Fruit fly (Drosophila melanogaster) whole organism, prepupa: ENCODE measurements around the gene CG43090.

Source experiments
- Blimp-1 ChIP-seq: fragments of 200-800 bp; sonication (Bioruptor generic); optimal IDR thresholded peaks from 3 replicates; lab custom pipeline; 2017; ENCODE audit warnings: missing biosample characterization, missing genetic modification characterization, mild to moderate bottlenecking, moderate library complexity, missing genetic modification reagents
- CG10669 ChIP-seq: fragments of 200-800 bp; sonication (Bioruptor generic); optimal IDR thresholded peaks from 3 replicates; lab custom pipeline; 2018; ENCODE audit warnings: missing biosample characterization, mild to moderate bottlenecking, missing genetic modification characterization, moderate library complexity
- CG11294 ChIP-seq: fragments of 200-800 bp; sonication (Bioruptor generic); IDR thresholded peaks from 2 replicates; pipeline ENCODE4 v1.3.6; 2022; ENCODE audit warnings: missing biosample characterization, missing genetic modification characterization
- CG11762 ChIP-seq: fragments of 200-800 bp; sonication (Bioruptor generic); optimal IDR thresholded peaks from 3 replicates; lab custom pipeline; 2016; ENCODE audit warnings: missing biosample characterization, missing genetic modification characterization; ENCODE audit not compliant: insufficient read depth
- CG1621 ChIP-seq: fragments of 200-800 bp; sonication (Bioruptor generic); optimal IDR thresholded peaks from 3 replicates; lab custom pipeline; 2018; ENCODE audit warnings: missing biosample characterization, mild to moderate bottlenecking, missing genetic modification characterization
- CG16779 ChIP-seq: fragments of 200-800 bp; sonication (Bioruptor generic); optimal IDR thresholded peaks from 3 replicates; lab custom pipeline; 2017; ENCODE audit warnings: missing biosample characterization, mild to moderate bottlenecking, missing genetic modification characterization
- CG3032 ChIP-seq: fragments of 200-800 bp; optimal IDR thresholded peaks from 2 replicates; lab custom pipeline; 2019; ENCODE audit warnings: missing biosample characterization, mild to moderate bottlenecking, missing genetic modification characterization, moderate library complexity
- CG32006 ChIP-seq: fragments of 200-800 bp; sonication (Bioruptor generic); optimal IDR thresholded peaks from 3 replicates; lab custom pipeline; 2017; ENCODE audit warnings: missing biosample characterization, mild to moderate bottlenecking, missing genetic modification characterization
- CG3919 ChIP-seq: fragments of 200-800 bp; sonication (Bioruptor generic); optimal IDR thresholded peaks from 3 replicates; lab custom pipeline; 2016; ENCODE audit warnings: missing biosample characterization, missing genetic modification characterization
- CG6163 ChIP-seq: fragments of 200-800 bp; sonication (Bioruptor generic); IDR thresholded peaks from 3 replicates; pipeline ENCODE4 v1.3.6; 2022; ENCODE audit warnings: missing biosample characterization, missing genetic modification characterization
- CG6792 ChIP-seq: fragments of 200-800 bp; sonication (Bioruptor generic); optimal IDR thresholded peaks from 3 replicates; lab custom pipeline; 2016; ENCODE audit warnings: missing biosample characterization, missing genetic modification characterization
- CG6854 ChIP-seq: fragments of 200-800 bp; sonication (Bioruptor generic); optimal IDR thresholded peaks from 2 replicates; lab custom pipeline; 2017; ENCODE audit warnings: missing biosample characterization, mild to moderate bottlenecking, missing genetic modification characterization
- CG7368 ChIP-seq: fragments of 200-800 bp; sonication (Bioruptor generic); optimal IDR thresholded peaks from 3 replicates; lab custom pipeline; 2016; ENCODE audit warnings: missing biosample characterization, missing genetic modification characterization
- CG8119 ChIP-seq: fragments of 200-800 bp; sonication (Bioruptor generic); IDR thresholded peaks from 3 replicates; pipeline ENCODE4 v1.3.6; 2022; ENCODE audit warnings: missing biosample characterization, missing genetic modification characterization
- CG8319 ChIP-seq: fragments of 200-800 bp; sonication (Bioruptor generic); optimal IDR thresholded peaks from 3 replicates; lab custom pipeline; 2016; ENCODE audit warnings: missing biosample characterization, missing genetic modification characterization
- Eip78C ChIP-seq: fragments of 200-800 bp; sonication (Bioruptor generic); peaks from one replicate; lab custom pipeline; 2016; ENCODE audit warnings: missing biosample characterization, missing genetic modification characterization
- Eip93F ChIP-seq: fragments of 200-800 bp; sonication (Bioruptor generic); optimal IDR thresholded peaks from 2 replicates; lab custom pipeline; 2016; ENCODE audit warnings: missing biosample characterization, mild to moderate bottlenecking, missing genetic modification characterization
- Ets96B ChIP-seq: fragments of 200-800 bp; optimal IDR thresholded peaks from 2 replicates; lab custom pipeline; 2019; ENCODE audit warnings: missing biosample characterization, mild to moderate bottlenecking, missing genetic modification characterization, moderate library complexity
- Gug ChIP-seq: fragments of 200-800 bp; sonication (Bioruptor generic); IDR thresholded peaks from 2 replicates; pipeline ENCODE4 v1.3.6; 2022; ENCODE audit warnings: missing biosample characterization, missing genetic modification characterization
- Hr4 ChIP-seq: fragments of 200-800 bp; sonication (Bioruptor generic); optimal IDR thresholded peaks from 3 replicates; lab custom pipeline; 2016; ENCODE audit warnings: missing biosample characterization, missing genetic modification characterization
- Lpt ChIP-seq: fragments of 200-800 bp; sonication (Bioruptor generic); optimal IDR thresholded peaks from 3 replicates; lab custom pipeline; 2016; ENCODE audit warnings: missing biosample characterization, missing genetic modification characterization
- Met ChIP-seq: fragments of 200-800 bp; sonication (Bioruptor generic); optimal IDR thresholded peaks from 3 replicates; lab custom pipeline; 2016; ENCODE audit warnings: missing biosample characterization, missing genetic modification characterization
- Smox ChIP-seq: fragments of 200-800 bp; sonication (Bioruptor generic); optimal IDR thresholded peaks from 3 replicates; lab custom pipeline; 2016; ENCODE audit warnings: missing biosample characterization, missing genetic modification characterization
- Sox15 ChIP-seq: fragments of 200-800 bp; sonication (Bioruptor generic); optimal IDR thresholded peaks from 3 replicates; lab custom pipeline; 2016; ENCODE audit warnings: missing biosample characterization, missing genetic modification characterization
- acj6 ChIP-seq: fragments of 200-800 bp; sonication (Bioruptor generic); optimal IDR thresholded peaks from 3 replicates; lab custom pipeline; 2016; ENCODE audit warnings: missing biosample characterization, missing genetic modification characterization
- dsx ChIP-seq: fragments of 200-800 bp; optimal IDR thresholded peaks from 3 replicates; lab custom pipeline; 2019; ENCODE audit warnings: missing biosample characterization, mild to moderate bottlenecking, missing genetic modification characterization, moderate library complexity; ENCODE audit not compliant: poor library complexity, severe bottlenecking
- fd85E ChIP-seq: fragments of 200-800 bp; sonication (Bioruptor generic); optimal IDR thresholded peaks from 3 replicates; lab custom pipeline; 2016; ENCODE audit warnings: missing biosample characterization, missing genetic modification characterization
- fkh ChIP-seq: fragments of 200-800 bp; sonication (Bioruptor generic); optimal IDR thresholded peaks from 3 replicates; lab custom pipeline; 2017; ENCODE audit warnings: missing biosample characterization, mild to moderate bottlenecking, missing genetic modification characterization, moderate library complexity
- lz ChIP-seq: fragments of 200-800 bp; sonication (Bioruptor generic); optimal IDR thresholded peaks from 3 replicates; lab custom pipeline; 2016; ENCODE audit warnings: missing biosample characterization, missing genetic modification characterization
- net ChIP-seq: fragments of 200-800 bp; sonication (Bioruptor generic); optimal IDR thresholded peaks from 3 replicates; lab custom pipeline; 2016; ENCODE audit warnings: missing biosample characterization, missing genetic modification characterization
- ss ChIP-seq, 2 experiments: fragments of 200-800 bp; sonication (Bioruptor generic); optimal IDR thresholded peaks; 2 replicates in 1 of 2; 3 replicates in 1 of 2; lab custom pipeline; 2017 to 2018; ENCODE audit warnings: mild to moderate bottlenecking in 2 of 2, missing biosample characterization in 2 of 2, missing genetic modification characterization in 2 of 2, moderate library complexity in 1 of 2
- topi ChIP-seq: fragments of 200-800 bp; sonication (Bioruptor generic); optimal IDR thresholded peaks from 3 replicates; lab custom pipeline; 2016; ENCODE audit warnings: missing biosample characterization, missing genetic modification characterization

Gene CG43090

dm6 chrX:6205099-6205498, 5.4 kb upstream of the CG43090 start:
- TF ChIP-seq Eip78C (GFP tag; lab: Kevin White, UChicago) (peak; percentile 54), CG6792 (no peak)
- TF ChIP-seq, all 60 proteins: peak for 1

dm6 chrX:6202509-6202979, 2.9 kb upstream of the CG43090 start, which contains the start of gene vanin-like:
Gene vanin-like (minus strand): TSS chrX:6202559.
- TF ChIP-seq Smox (GFP tag; lab: Kevin White, UChicago), result no peak
- TF ChIP-seq CG7368 (GFP tag; lab: Kevin White, UChicago), result no peak
- TF ChIP-seq CG3032 (tag; lab: Kevin White, UChicago), result no peak
- TF ChIP-seq acj6, result no peak
- no peak for TF ChIP-seq Sox15
- TF ChIP-seq Eip93F, result no peak
- no peak for TF ChIP-seq fkh
- TF ChIP-seq lz (GFP tag; lab: Kevin White, UChicago), result no peak
- no peak for TF ChIP-seq net
- no peak for TF ChIP-seq CG6163 (GFP tag; lab: Robert Waterston, UW)
- no peak for TF ChIP-seq CG8119 (GFP tag; lab: Robert Waterston, UW)
- TF ChIP-seq Hr4, result no peak
- TF ChIP-seq CG8319 (GFP tag; lab: Kevin White, UChicago), result no peak
- no peak for TF ChIP-seq Eip78C (GFP tag; lab: Kevin White, UChicago)

dm6 chrX:6201459-6201858, 1.8 kb upstream of the CG43090 start:
- TF ChIP-seq ss (GFP tag; optimal IDR thresholded peaks at IDR 0.05; lab: Kevin White, UChicago), result no peak
- TF ChIP-seq, all 60 proteins: peak for 0

- TF ChIP-seq lz (GFP tag; lab: Kevin White, UChicago), result no peak
- no peak for TF ChIP-seq CG11762 (GFP tag; lab: Kevin White, UChicago)
- TF ChIP-seq fd85E (GFP tag; lab: Kevin White, UChicago), result no peak
Observed at dm6 chrX:6198554-6198953, 1.1 kb downstream of the CG43090 start, which contains the start of gene CG32751. Gene CG32751 (minus strand): TSS chrX:6198654.

- no peak for TF ChIP-seq Gug (GFP tag; lab: Robert Waterston, UW)
- TF ChIP-seq Lpt, result no peak
- no peak for TF ChIP-seq net
- TF ChIP-seq CG6854 (GFP tag; lab: Kevin White, UChicago), result no peak
- no peak for TF ChIP-seq CG11294
- no peak for TF ChIP-seq Ets96B (tag; lab: Kevin White, UChicago)
- no peak for TF ChIP-seq Met
- TF ChIP-seq CG10669, result no peak
- TF ChIP-seq dsx (GFP tag; lab: Kevin White, UChicago), result no peak
- no peak for TF ChIP-seq CG1621 (tag; lab: Kevin White, UChicago)
- no peak for TF ChIP-seq Blimp-1 (GFP tag; lab: Kevin White, UChicago)
- no peak for TF ChIP-seq CG32006
- TF ChIP-seq Sox15, result no peak
- TF ChIP-seq CG11762 (GFP tag; lab: Kevin White, UChicago), result no peak
- TF ChIP-seq CG6163 (GFP tag; lab: Robert Waterston, UW), result no peak
- TF ChIP-seq CG16779 (tag; lab: Kevin White, UChicago), result no peak
- TF ChIP-seq CG3919 (GFP tag; lab: Kevin White, UChicago), result no peak
- TF ChIP-seq topi (GFP tag; lab: Kevin White, UChicago), result no peak
- TF ChIP-seq, all 60 proteins: peak for 0
Observed at dm6 chrX:6196339-6196738, 3.4 kb downstream of the CG43090 start, which contains the start of gene CG32750. Gene CG32750 (minus strand): TSS chrX:6196439.
